Worm (Caenorhabditis elegans) whole organism, L4/young adult: ENCODE results near the gene cutl-26.

Experiments
- W03F9.2 ChIP-seq: fragments of 150-350 bp; optimal IDR thresholded peaks from 2 replicates; lab custom pipeline; 2014; ENCODE audit warnings: missing biosample characterization, missing genetic modification characterization
- dao-5 ChIP-seq: sonication (generic microtip); optimal IDR thresholded peaks from 2 replicates; lab custom pipeline; 2016; ENCODE audit warnings: missing genotype, missing genetic modification characterization, moderate library complexity, missing compliant biosample characterization
- him-1 ChIP-seq: sonication (generic microtip); optimal IDR thresholded peaks from 2 replicates; lab custom pipeline; 2016; ENCODE audit warnings: missing genotype, missing genetic modification reagents, missing genetic modification characterization, missing compliant biosample characterization

cutl-26 gene

DNA sequence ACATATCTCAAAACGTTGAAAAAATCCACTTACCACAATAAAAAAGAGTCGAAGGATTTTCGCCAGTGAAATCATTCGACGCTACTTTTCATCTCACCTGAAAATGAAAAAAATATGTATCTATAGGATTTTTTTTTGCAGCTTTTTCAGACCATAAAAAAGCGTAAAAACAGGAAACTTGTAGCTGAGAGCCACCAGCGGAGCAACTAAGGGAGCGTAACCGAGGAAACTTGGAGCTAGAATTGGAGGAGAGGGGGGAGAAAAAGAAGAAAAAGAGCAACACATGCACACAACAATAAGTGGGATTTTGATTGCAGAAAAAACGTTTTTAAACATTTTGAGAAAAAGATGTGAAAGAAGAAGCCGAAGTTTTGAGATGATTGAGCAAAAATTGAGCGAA, at the start of gene cutl-26:
TSS of gene cutl-26 (minus strand) at position 101 of the 400 bp plus-strand sequence.
- no peak for TF ChIP-seq him-1 (tag; lab: Kevin White, UChicago)
- no peak for TF ChIP-seq W03F9.2 (tag; lab: Kevin White, UChicago)
- TF ChIP-seq dao-5 (tag; lab: Kevin White, UChicago), result no peak

DNA sequence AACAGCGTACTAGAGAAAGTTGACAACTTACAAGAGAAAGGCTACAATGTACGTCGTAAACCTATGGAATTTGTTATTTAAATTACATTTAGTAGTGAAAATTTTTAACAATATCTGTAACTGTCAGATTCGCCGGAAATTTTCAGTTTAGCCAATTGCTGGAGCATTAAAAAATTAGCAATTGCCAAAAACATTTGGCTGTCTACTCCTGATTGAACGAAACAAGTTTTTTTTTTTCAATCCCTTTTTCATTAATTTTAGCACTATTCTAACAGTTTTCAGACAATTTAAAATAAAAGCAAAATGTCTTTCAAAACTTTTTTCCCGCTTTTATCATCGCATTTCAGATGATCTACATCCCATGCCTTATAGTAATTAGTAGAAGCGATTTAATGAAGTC, 49.4 kb upstream of the cutl-26 start:
- TF ChIP-seq dao-5 (tag; lab: Kevin White, UChicago) (no peak), him-1 (tag; lab: Kevin White, UChicago) (no peak), W03F9.2 (tag; lab: Kevin White, UChicago) (no peak)

ce11 chrIV:756421-756820, 48.9 kb upstream of the cutl-26 start, which contains the start of gene srt-23:
Gene srt-23 (plus strand): TSS chrIV:756721.
- TF ChIP-seq W03F9.2 (tag; lab: Kevin White, UChicago), result no peak
- no peak for TF ChIP-seq dao-5 (tag; lab: Kevin White, UChicago)
- TF ChIP-seq him-1 (tag; lab: Kevin White, UChicago), result no peak

DNA sequence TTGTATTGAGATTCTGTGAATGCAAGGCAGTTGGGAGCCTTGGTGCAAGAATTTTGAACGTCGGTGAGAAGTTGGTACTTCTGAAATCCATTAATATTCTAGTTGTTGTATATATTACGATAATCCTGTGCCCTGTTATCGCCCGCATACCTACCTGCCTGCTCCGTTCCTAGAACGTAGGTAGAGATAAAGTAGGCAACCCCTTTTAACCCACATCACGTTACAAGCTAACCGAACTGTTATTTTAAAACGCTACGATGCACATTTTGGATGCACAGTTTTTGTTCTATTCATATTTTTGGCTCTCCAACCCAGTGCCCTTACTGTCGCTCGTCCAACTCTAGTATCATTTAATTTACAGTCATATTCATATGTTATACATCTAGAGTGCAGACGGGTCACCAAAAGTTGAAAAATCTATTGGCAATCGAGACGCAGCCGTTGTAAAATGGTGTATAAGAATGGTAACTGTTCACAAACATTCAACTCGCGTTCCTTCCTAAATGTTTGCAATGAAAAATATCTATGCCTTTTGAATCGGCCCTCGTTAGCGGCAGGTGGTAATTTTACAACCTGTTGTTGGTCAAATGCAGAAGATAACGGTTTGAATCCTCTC, 46.9 kb upstream of the cutl-26 start:
- TF ChIP-seq dao-5 (tag; lab: Kevin White, UChicago), result no peak
- TF ChIP-seq him-1 (tag; lab: Kevin White, UChicago), result no peak

- TF ChIP-seq dao-5 (tag; lab: Kevin White, UChicago) (no peak), him-1 (tag; lab: Kevin White, UChicago) (no peak), W03F9.2 (tag; lab: Kevin White, UChicago) (no peak)
These were observed 42.0 kb upstream of the cutl-26 start for ce11 chrIV:749557-749956.

DNA sequence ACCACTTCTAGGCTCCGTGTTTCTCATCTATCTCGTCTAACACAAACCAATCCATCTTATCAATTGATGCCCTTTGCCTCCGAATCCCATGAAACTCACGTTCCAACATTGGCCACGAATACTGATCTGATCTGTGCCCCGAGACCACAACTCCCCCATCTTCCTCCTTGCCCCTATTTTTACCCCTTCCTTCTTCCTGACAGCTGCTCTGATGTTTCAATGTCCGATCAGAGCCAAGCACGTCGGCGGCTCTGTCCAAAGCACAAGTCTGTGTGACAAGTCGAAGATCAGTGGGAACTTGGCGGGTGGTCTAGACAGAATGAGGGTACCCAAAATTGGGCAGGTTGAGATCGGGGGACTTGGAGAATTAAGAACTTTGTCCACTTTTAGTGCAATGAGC, 38.8 kb upstream of the cutl-26 start:
- TF ChIP-seq W03F9.2 (tag; lab: Kevin White, UChicago), result no peak
- no peak for TF ChIP-seq him-1 (tag; lab: Kevin White, UChicago)
- TF ChIP-seq dao-5 (tag; lab: Kevin White, UChicago), result no peak

ce11 chrIV:741831-742230, 34.3 kb upstream of the cutl-26 start:
- no peak for TF ChIP-seq him-1 (tag; lab: Kevin White, UChicago)
- no peak for TF ChIP-seq W03F9.2 (tag; lab: Kevin White, UChicago)
- TF ChIP-seq dao-5 (tag; lab: Kevin White, UChicago), result no peak

DNA sequence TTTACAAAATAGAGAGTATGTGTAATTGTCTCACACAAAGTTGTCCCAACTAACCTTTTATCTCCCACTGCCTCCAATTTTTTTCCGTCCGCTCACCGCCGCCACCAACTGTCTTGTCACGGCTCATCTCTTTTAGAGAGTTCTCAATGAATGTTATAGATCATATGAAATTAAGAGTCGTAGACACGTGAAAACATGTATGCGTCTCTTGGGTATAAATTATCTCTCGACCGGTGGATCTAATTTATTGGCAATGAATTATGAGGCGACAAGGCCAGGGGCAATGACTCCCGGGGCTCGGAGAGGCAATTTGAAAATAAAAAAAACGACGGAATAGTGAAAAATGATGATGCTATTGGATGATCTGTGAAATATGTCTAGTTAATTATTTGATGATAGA, 33.1 kb upstream of the cutl-26 start:
- no peak for TF ChIP-seq dao-5 (tag; lab: Kevin White, UChicago)
- TF ChIP-seq W03F9.2 (tag; lab: Kevin White, UChicago), result no peak
- TF ChIP-seq him-1 (tag; lab: Kevin White, UChicago), result no peak

DNA sequence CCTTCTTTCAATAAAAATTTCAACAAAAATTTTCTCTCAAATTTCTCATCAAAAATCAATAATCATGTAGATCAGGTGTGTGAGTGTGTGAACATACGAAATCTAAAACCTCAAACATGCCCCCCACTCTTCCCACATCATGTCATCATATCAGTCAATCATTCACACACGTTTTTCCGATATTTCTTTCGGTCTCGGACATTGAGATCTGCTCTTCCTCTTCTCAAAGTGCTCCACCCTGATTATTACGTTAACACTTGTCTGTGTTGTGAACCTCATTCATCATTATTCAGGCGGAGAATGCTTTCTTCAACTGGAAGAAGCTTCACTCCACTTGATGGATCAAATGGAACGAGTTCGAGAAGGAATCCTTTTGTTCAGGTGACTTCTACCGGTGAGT, 28.9 kb upstream of the cutl-26 start, which contains the start of gene kvs-5:
TSS of gene kvs-5 (plus strand) at position 301 of the 400 bp plus-strand sequence.
- TF ChIP-seq W03F9.2 (tag; lab: Kevin White, UChicago), result no peak
- no peak for TF ChIP-seq him-1 (tag; lab: Kevin White, UChicago)
- TF ChIP-seq dao-5 (tag; lab: Kevin White, UChicago), result no peak

- TF ChIP-seq him-1 (tag; lab: Kevin White, UChicago) (no peak), W03F9.2 (tag; lab: Kevin White, UChicago) (no peak), dao-5 (tag; lab: Kevin White, UChicago) (no peak)
These were observed 23.4 kb upstream of the cutl-26 start, which contains the start of gene srt-24 for ce11 chrIV:730937-731336. Gene srt-24 (minus strand): TSS chrIV:731037.

DNA sequence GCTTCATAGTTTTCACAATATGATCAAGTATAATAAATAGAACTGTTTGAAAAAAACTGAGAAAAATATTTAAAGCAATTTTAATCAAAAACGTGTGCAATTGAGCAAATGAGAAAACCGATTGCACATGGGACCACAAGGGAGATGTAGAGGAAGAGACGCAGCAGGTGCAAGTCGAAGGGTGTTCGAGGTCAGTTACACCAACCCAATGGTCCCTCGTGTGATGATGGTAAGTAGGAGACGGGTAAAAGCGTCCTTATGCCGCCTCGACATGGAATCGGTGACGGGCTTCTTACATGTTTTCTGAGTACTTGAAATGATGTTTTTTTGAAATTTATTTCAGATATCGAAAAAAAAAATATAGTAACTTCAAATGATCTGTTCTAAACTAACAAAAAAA, 20.6 kb upstream of the cutl-26 start, which contains the start of gene Y55F3C.9:
TSS of gene Y55F3C.9 (minus strand) at position 101 of the 400 bp plus-strand sequence.
- TF ChIP-seq dao-5 (tag; lab: Kevin White, UChicago), result no peak
- no peak for TF ChIP-seq him-1 (tag; lab: Kevin White, UChicago)

DNA sequence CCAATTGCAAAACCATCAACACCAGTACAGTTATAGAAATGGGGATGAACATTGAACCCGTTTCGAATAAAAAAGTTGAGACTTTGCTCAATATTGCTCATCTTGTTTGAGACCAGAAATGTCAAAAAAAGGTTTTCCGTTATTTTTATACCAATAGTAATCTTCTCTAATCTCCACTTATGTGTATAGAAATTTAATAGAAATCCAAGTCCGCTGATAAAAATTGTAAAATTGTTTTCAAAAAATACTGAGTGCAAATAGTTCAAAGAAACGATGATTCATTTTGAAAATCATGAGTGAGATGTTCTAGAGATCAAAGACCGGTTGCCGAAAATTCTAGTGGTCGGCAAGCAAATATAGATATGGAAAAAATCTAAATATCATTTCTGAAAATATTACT, 11.8 kb upstream of the cutl-26 start, which contains the start of gene Y55F3C.10:
TSS of gene Y55F3C.10 (minus strand) at position 101 of the 400 bp plus-strand sequence.
- TF ChIP-seq dao-5 (tag; lab: Kevin White, UChicago) (no peak), W03F9.2 (tag; lab: Kevin White, UChicago) (no peak), him-1 (tag; lab: Kevin White, UChicago) (no peak)

DNA sequence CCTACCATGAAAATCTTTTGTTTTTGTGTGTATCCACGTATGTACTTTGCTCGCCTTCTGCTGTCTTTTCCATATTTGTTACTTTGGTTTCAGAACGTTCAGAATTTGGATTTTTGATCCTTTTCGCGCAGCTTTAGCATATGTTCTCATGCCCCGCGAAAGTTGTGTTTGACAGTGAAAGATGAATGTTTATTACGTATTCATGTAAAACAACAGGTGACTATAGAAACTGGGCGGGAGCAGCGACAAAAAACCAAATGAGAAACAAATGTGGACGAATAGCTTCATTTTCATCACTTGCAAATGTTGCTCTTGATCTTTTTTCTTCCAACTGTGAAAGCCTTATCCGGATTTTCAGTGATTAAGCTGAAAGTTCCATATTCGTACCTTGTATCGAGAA, 8.8 kb upstream of the cutl-26 start, which contains the start of gene clec-164:
TSS of gene clec-164 (plus strand) at position 301 of the 400 bp plus-strand sequence.
- TF ChIP-seq dao-5 (tag; lab: Kevin White, UChicago) (no peak), W03F9.2 (tag; lab: Kevin White, UChicago) (no peak), him-1 (tag; lab: Kevin White, UChicago) (no peak)

- no peak for TF ChIP-seq him-1 (tag; lab: Kevin White, UChicago)
- TF ChIP-seq dao-5 (tag; lab: Kevin White, UChicago), result no peak
- no peak for TF ChIP-seq W03F9.2 (tag; lab: Kevin White, UChicago)
These were observed 7.9 kb upstream of the cutl-26 start for ce11 chrIV:715433-715832.
